Fruit fly (Drosophila melanogaster) whole organism, embryonic: ENCODE data around the gene CG5346.
A peak's percentile ranks its signal among the peaks of the same experiment; 100 is the strongest.

ENCODE experiments used
- Awh ChIP-seq: fragments of 200-800 bp; sonication (Bioruptor generic); IDR thresholded peaks from 2 replicates; pipeline ENCODE4, ENCODE4 v1.3.6; 2022; ENCODE audit warnings: missing biosample characterization, missing genetic modification characterization
- CG12219 ChIP-seq: fragments of 200-800 bp; sonication (Bioruptor generic); optimal IDR thresholded peaks from 3 replicates; lab custom pipeline; 2018; ENCODE audit warnings: missing biosample characterization, mild to moderate bottlenecking, missing genetic modification characterization
- CG1233 ChIP-seq: fragments of 200-800 bp; sonication (Bioruptor generic); optimal IDR thresholded peaks from 4 replicates; lab custom pipeline; 2018; ENCODE audit warnings: missing biosample characterization, mild to moderate bottlenecking, missing genetic modification characterization
- CG13287 ChIP-seq: fragments of 200-800 bp; sonication (Bioruptor generic); IDR thresholded peaks from 2 replicates; pipeline ENCODE4 v1.3.6; 2022; ENCODE audit warnings: missing biosample characterization, missing genetic modification characterization; ENCODE audit not compliant: partially characterized antibody
- CG13894 ChIP-seq: fragments of 200-800 bp; sonication (Bioruptor generic); optimal IDR thresholded peaks from 3 replicates; lab custom pipeline; 2018; ENCODE audit warnings: missing biosample characterization, mild to moderate bottlenecking, missing genetic modification characterization, moderate library complexity
- CG14710 ChIP-seq: fragments of 200-800 bp; sonication (Bioruptor generic); optimal IDR thresholded peaks from 3 replicates; lab custom pipeline; 2019; ENCODE audit warnings: missing biosample characterization, mild to moderate bottlenecking, missing genetic modification characterization, moderate library complexity
- CG14965 ChIP-seq: fragments of 200-800 bp; sonication (Bioruptor generic); optimal IDR thresholded peaks from 2 replicates; lab custom pipeline; 2016; ENCODE audit warnings: missing biosample characterization, missing genetic modification characterization, borderline replicate concordance
- CG1529 ChIP-seq: fragments of 200-800 bp; sonication (Bioruptor generic); optimal IDR thresholded peaks from 3 replicates; lab custom pipeline; 2018; ENCODE audit warnings: missing biosample characterization, missing genetic modification characterization
- CG3281 ChIP-seq: fragments of 200-800 bp; sonication (Bioruptor generic); optimal IDR thresholded peaks from 3 replicates; lab custom pipeline; 2017; ENCODE audit warnings: missing biosample characterization, mild to moderate bottlenecking, missing genetic modification characterization
- CG3726 ChIP-seq: fragments of 200-800 bp; sonication (Bioruptor generic); IDR thresholded peaks from 3 replicates; pipeline ENCODE4, ENCODE4 v1.3.6; 2022; ENCODE audit warnings: missing biosample characterization, missing genetic modification characterization
- CG5953 ChIP-seq: fragments of 200-800 bp; sonication (Bioruptor generic); IDR thresholded peaks from 2 replicates; pipeline ENCODE4 v1.3.6; 2022; ENCODE audit warnings: missing biosample characterization, missing genetic modification characterization
- CG6175 ChIP-seq: fragments of 200-800 bp; sonication (Bioruptor generic); IDR thresholded peaks from 3 replicates; pipeline ENCODE4 v1.3.6; 2022; ENCODE audit warnings: missing biosample characterization, missing genetic modification characterization
- CG7556 ChIP-seq: fragments of 200-800 bp; sonication (Bioruptor generic); optimal IDR thresholded peaks from 2 replicates; lab custom pipeline; 2017; ENCODE audit warnings: missing biosample characterization, mild to moderate bottlenecking, missing genetic modification characterization
- CG7786 ChIP-seq: fragments of 200-800 bp; sonication (Bioruptor generic); optimal IDR thresholded peaks from 2 replicates; lab custom pipeline; 2016; ENCODE audit warnings: missing biosample characterization, missing genetic modification characterization
- CG7987 ChIP-seq: fragments of 200-800 bp; sonication (Bioruptor generic); optimal IDR thresholded peaks from 2 replicates; lab custom pipeline; 2018; ENCODE audit warnings: missing biosample characterization, mild to moderate bottlenecking, missing genetic modification characterization, moderate library complexity
- CG8281 ChIP-seq: fragments of 200-800 bp; sonication (Bioruptor generic); optimal IDR thresholded peaks from 2 replicates; lab custom pipeline; 2018; ENCODE audit warnings: missing biosample characterization, mild to moderate bottlenecking, missing genetic modification characterization, moderate library complexity
- CG9437 ChIP-seq: fragments of 200-800 bp; sonication (Bioruptor generic); optimal IDR thresholded peaks from 2 replicates; lab custom pipeline; 2018; ENCODE audit warnings: missing biosample characterization, mild to moderate bottlenecking, missing genetic modification characterization
- D ChIP-seq, 2 experiments: fragments of 200-800 bp in 1 of 2; fragments of >200 bp in 1 of 2; sonication (Bioruptor generic) in 1 of 2; optimal IDR thresholded peaks; 2 replicates in 1 of 2; 3 replicates in 1 of 2; lab custom pipeline; 2017; ENCODE audit warnings: mild to moderate bottlenecking in 1 of 2, missing biosample characterization in 1 of 2, missing genetic modification characterization in 1 of 2, missing genetic modification reagents in 1 of 2
- Dll ChIP-seq: fragments of 200-800 bp; sonication (Bioruptor generic); IDR thresholded peaks from 4 replicates; pipeline ENCODE4 v1.3.6; 2022; ENCODE audit warnings: missing biosample characterization, missing genetic modification characterization; ENCODE audit not compliant: partially characterized antibody
- Gsc ChIP-seq: fragments of 200-800 bp; sonication (Bioruptor generic); IDR thresholded peaks from 2 replicates; pipeline ENCODE4 v1.3.6; 2022; ENCODE audit warnings: missing biosample characterization, missing genetic modification characterization
- H2.0 ChIP-seq: fragments of 200-800 bp; sonication (Bioruptor generic); IDR thresholded peaks from 2 replicates; pipeline ENCODE4 v1.3.6; 2022; ENCODE audit warnings: missing biosample characterization, missing genetic modification characterization
- Hr78 ChIP-seq, 2 experiments: fragments of 200-800 bp in 1 of 2; fragments of >200 bp in 1 of 2; sonication (Bioruptor generic) in 1 of 2; optimal IDR thresholded peaks; 2 replicates each; lab custom pipeline; 2017 to 2019; ENCODE audit warnings: missing biosample characterization in 2 of 2, missing genetic modification characterization in 2 of 2, mild to moderate bottlenecking in 1 of 2, moderate library complexity in 1 of 2
- MTF-1 ChIP-seq: fragments of 200-800 bp; sonication (Bioruptor generic); optimal IDR thresholded peaks from 2 replicates; lab custom pipeline; 2018; ENCODE audit warnings: missing biosample characterization, mild to moderate bottlenecking, missing genetic modification characterization, borderline replicate concordance
- NK7.1 ChIP-seq: fragments of 200-800 bp; sonication (Bioruptor generic); optimal IDR thresholded peaks from 3 replicates; lab custom pipeline; 2016; ENCODE audit warnings: missing biosample characterization, missing genetic modification characterization
- Rx ChIP-seq: fragments of 200-800 bp; sonication (Bioruptor generic); IDR thresholded peaks from 2 replicates; pipeline ENCODE4 v1.3.6; 2022; ENCODE audit warnings: missing biosample characterization, missing genetic modification characterization
- Sox100B ChIP-seq: fragments of 200-800 bp; sonication (Bioruptor generic); optimal IDR thresholded peaks from 3 replicates; lab custom pipeline; 2018; ENCODE audit warnings: missing biosample characterization, mild to moderate bottlenecking, missing genetic modification characterization
- Xrp1 ChIP-seq: fragments of 200-800 bp; sonication (Bioruptor generic); IDR thresholded peaks from 2 replicates; pipeline ENCODE4 v1.3.6; 2022; ENCODE audit warnings: missing biosample characterization, missing genetic modification characterization
- abd-A ChIP-seq: fragments of 200-800 bp; sonication (Bioruptor generic); optimal IDR thresholded peaks from 3 replicates; lab custom pipeline; 2019; ENCODE audit warnings: missing biosample characterization, mild to moderate bottlenecking, missing genetic modification characterization, moderate library complexity
- az2 ChIP-seq: fragments of 200-800 bp; sonication (Bioruptor generic); optimal IDR thresholded peaks from 3 replicates; lab custom pipeline; 2016; ENCODE audit warnings: missing biosample characterization, missing genetic modification characterization
- crc ChIP-seq: fragments of 200-800 bp; sonication (Bioruptor generic); optimal IDR thresholded peaks from 2 replicates; lab custom pipeline; 2016; ENCODE audit warnings: missing biosample characterization, missing genetic modification characterization
- dpn ChIP-seq, 2 experiments: fragments of 200-800 bp; sonication (Bioruptor generic); optimal IDR thresholded peaks; 3 replicates each; lab custom pipeline; 2016; ENCODE audit warnings: missing biosample characterization in 2 of 2, missing genetic modification characterization in 2 of 2
- dysf ChIP-seq: fragments of 200-800 bp; sonication (Bioruptor generic); IDR thresholded peaks from 3 replicates; pipeline ENCODE4 v1.3.6; 2022; ENCODE audit warnings: missing biosample characterization, missing genetic modification characterization
- eyg ChIP-seq: fragments of 200-800 bp; sonication (Bioruptor generic); optimal IDR thresholded peaks from 3 replicates; lab custom pipeline; 2016; ENCODE audit warnings: missing biosample characterization, missing genetic modification characterization
- gem ChIP-seq: fragments of 200-800 bp; sonication (Bioruptor generic); optimal IDR thresholded peaks from 2 replicates; lab custom pipeline; 2019; ENCODE audit warnings: missing biosample characterization, mild to moderate bottlenecking, missing genetic modification characterization, moderate library complexity
- gfzf ChIP-seq: fragments of 200-800 bp; sonication (Bioruptor generic); optimal IDR thresholded peaks from 2 replicates; lab custom pipeline; 2016; ENCODE audit warnings: missing biosample characterization, mild to moderate bottlenecking, missing genetic modification characterization, moderate library complexity
- ind ChIP-seq: fragments of 200-800 bp; sonication (Bioruptor generic); optimal IDR thresholded peaks from 3 replicates; lab custom pipeline; 2016; ENCODE audit warnings: missing biosample characterization, missing genetic modification characterization
- klu ChIP-seq: fragments of 200-800 bp; sonication (Bioruptor generic); IDR thresholded peaks from 2 replicates; pipeline ENCODE4 v1.3.6; 2022; ENCODE audit warnings: missing biosample characterization, missing genetic modification characterization
- pan ChIP-seq, 4 experiments: fragments of >200 bp in 3 of 4; fragments of 200-800 bp in 1 of 4; sonication (Bioruptor generic) in 1 of 4; optimal IDR thresholded peaks in 3 of 4; IDR thresholded peaks in 1 of 4; 2 replicates each; pipeline versions ENCODE4 v1.3.6 to Lab custom; 2017 to 2022; ENCODE audit warnings: missing biosample characterization in 2 of 4, missing genetic modification characterization in 2 of 4, mixed read lengths in 1 of 4
- pb ChIP-seq: fragments of 200-800 bp; sonication (Bioruptor generic); optimal IDR thresholded peaks from 3 replicates; lab custom pipeline; 2016; ENCODE audit warnings: missing biosample characterization, missing genetic modification characterization
- pros ChIP-seq: fragments of 200-800 bp; sonication (Bioruptor generic); optimal IDR thresholded peaks from 3 replicates; lab custom pipeline; 2019; ENCODE audit warnings: missing biosample characterization, mild to moderate bottlenecking, missing genetic modification characterization, moderate library complexity
- pum ChIP-seq: fragments of 200-800 bp; sonication (Bioruptor generic); optimal IDR thresholded peaks from 2 replicates; lab custom pipeline; 2016; ENCODE audit warnings: missing biosample characterization, missing genetic modification characterization
- scrt ChIP-seq: fragments of 200-800 bp; sonication (Bioruptor generic); optimal IDR thresholded peaks from 2 replicates; lab custom pipeline; 2018; ENCODE audit warnings: missing biosample characterization, mild to moderate bottlenecking, missing genetic modification characterization, moderate library complexity
- sens ChIP-seq: fragments of 200-800 bp; sonication (Bioruptor generic); peaks from one replicate; lab custom pipeline; 2016; ENCODE audit warnings: missing biosample characterization, missing genetic modification characterization
- seq ChIP-seq: fragments of 200-800 bp; sonication (Bioruptor generic); IDR thresholded peaks from 2 replicates; pipeline ENCODE4 v1.3.6; 2022; ENCODE audit warnings: missing biosample characterization, missing genetic modification characterization
- sug ChIP-seq: fragments of 200-800 bp; optimal IDR thresholded peaks from 2 replicates; lab custom pipeline; 2019; ENCODE audit warnings: missing biosample characterization, mild to moderate bottlenecking, missing genetic modification characterization, moderate library complexity
- tin ChIP-seq: fragments of 200-800 bp; sonication (Bioruptor generic); optimal IDR thresholded peaks from 3 replicates; lab custom pipeline; 2016; ENCODE audit warnings: missing biosample characterization, missing genetic modification characterization
- tll ChIP-seq, 2 experiments: fragments of 200-800 bp in 1 of 2; fragments of >200 bp in 1 of 2; sonication (Bioruptor generic) in 1 of 2; optimal IDR thresholded peaks; 2 replicates each; lab custom pipeline; 2017 to 2019; ENCODE audit warnings: missing biosample characterization in 2 of 2, missing genetic modification characterization in 2 of 2, mild to moderate bottlenecking in 1 of 2, moderate library complexity in 1 of 2
- yki ChIP-seq: fragments of >200 bp; optimal IDR thresholded peaks from 3 replicates; lab custom pipeline; 2018
- z ChIP-seq: fragments of 200-800 bp; sonication (Bioruptor generic); IDR thresholded peaks from 3 replicates; pipeline ENCODE4 v1.3.6; 2022; ENCODE audit warnings: missing biosample characterization, missing genetic modification characterization

CG5346 gene

dm6 chr3R:22557100-22557741 lies 28.8 kb upstream of the CG5346 start (continued):
- TF ChIP-seq pb (no peak), klu (no peak), CG7556 (GFP tag; lab: Kevin White, UChicago) (no peak), CG3281 (GFP tag; lab: Kevin White, UChicago) (no peak), yki (lab: Kevin White, UChicago) (no peak), CG13894 (peak; percentile 100), Xrp1 (no peak), pan (optimal IDR thresholded peaks at IDR 0.05; lab: Kevin White, UChicago) (no peak), pan (GFP tag; optimal IDR thresholded peaks at IDR 0.05 in 1 of 2, IDR thresholded peaks at IDR 0.05 in 1 of 2) (no peak), CG7786 (no peak), pum (GFP tag; lab: Kevin White, UChicago) (no peak), gfzf (GFP tag; lab: Kevin White, UChicago) (no peak), gem (tag; lab: Kevin White, UChicago) (no peak), z (no peak), Sox100B (GFP tag; lab: Kevin White, UChicago) (no peak), CG12219 (GFP tag; lab: Kevin White, UChicago) (no peak), Rx (GFP tag; lab: Robert Waterston, UW) (no peak), CG9437 (no peak), CG5953 (GFP tag; lab: Robert Waterston, UW) (no peak), D (optimal IDR thresholded peaks at IDR 0.05; lab: Kevin White, UChicago) (no peak), D (GFP tag; optimal IDR thresholded peaks at IDR 0.05; lab: Kevin White, UChicago) (no peak), MTF-1 (GFP tag; lab: Kevin White, UChicago) (no peak), CG13287 (GFP tag; lab: Robert Waterston, UW) (no peak), tll (GFP tag; optimal IDR thresholded peaks at IDR 0.05; lab: Kevin White, UChicago) (no peak), tin (GFP tag; lab: Kevin White, UChicago) (no peak), Hr78 (GFP tag; optimal IDR thresholded peaks at IDR 0.05; lab: Kevin White, UChicago) (peak in 1 of 2 experiments; percentile 26), dysf (GFP tag; lab: Robert Waterston, UW) (no peak), scrt (GFP tag; lab: Kevin White, UChicago) (no peak), dpn (GFP tag; optimal IDR thresholded peaks at IDR 0.05; lab: Kevin White, UChicago) (no peak), CG1529 (GFP tag; lab: Kevin White, UChicago) (no peak), Awh (GFP tag; lab: Robert Waterston, UW) (no peak), pros (GFP tag; lab: Kevin White, UChicago) (no peak), H2.0 (GFP tag; lab: Robert Waterston, UW) (no peak), ind (GFP tag; lab: Kevin White, UChicago) (no peak), eyg (GFP tag; lab: Kevin White, UChicago) (no peak), CG1233 (GFP tag; lab: Kevin White, UChicago) (no peak), CG14965 (GFP tag; lab: Kevin White, UChicago) (no peak), seq (no peak), crc (no peak), CG14710 (tag; lab: Kevin White, UChicago) (no peak), sug (peak; percentile 19), CG7987 (GFP tag; lab: Kevin White, UChicago) (no peak), CG6175 (no peak), abd-A (tag; lab: Kevin White, UChicago) (peak; percentile 6), sens (GFP tag; lab: Kevin White, UChicago) (no peak), Gsc (GFP tag; lab: Robert Waterston, UW) (no peak), CG8281 (tag; lab: Kevin White, UChicago) (no peak), Dll (GFP tag; lab: Robert Waterston, UW) (no peak), az2 (no peak), CG3726 (GFP tag; lab: Robert Waterston, UW) (no peak), NK7.1 (no peak)
